Worm (Caenorhabditis elegans) whole organism, L4/young adult: ENCODE results near the gene cks-1.

Experiments used
- W03F9.2 ChIP-seq: fragments of 150-350 bp; optimal IDR thresholded peaks from 2 replicates; lab custom pipeline; 2014; ENCODE audit warnings: missing biosample characterization, missing genetic modification characterization
- him-1 ChIP-seq: sonication (generic microtip); optimal IDR thresholded peaks from 2 replicates; lab custom pipeline; 2016; ENCODE audit warnings: missing genotype, missing genetic modification reagents, missing genetic modification characterization, missing compliant biosample characterization

ce11 chrIV:8514546-8514945 is 827 bp downstream of the cks-1 start:
- TF ChIP-seq him-1 (tag; lab: Kevin White, UChicago) (no peak), W03F9.2 (tag; lab: Kevin White, UChicago) (no peak)
